Fruit fly (Drosophila melanogaster): ENCODE measurements around the gene pths.
A peak's percentile ranks its signal among the peaks of the same experiment; 100 is the strongest.

pths gene

DNA sequence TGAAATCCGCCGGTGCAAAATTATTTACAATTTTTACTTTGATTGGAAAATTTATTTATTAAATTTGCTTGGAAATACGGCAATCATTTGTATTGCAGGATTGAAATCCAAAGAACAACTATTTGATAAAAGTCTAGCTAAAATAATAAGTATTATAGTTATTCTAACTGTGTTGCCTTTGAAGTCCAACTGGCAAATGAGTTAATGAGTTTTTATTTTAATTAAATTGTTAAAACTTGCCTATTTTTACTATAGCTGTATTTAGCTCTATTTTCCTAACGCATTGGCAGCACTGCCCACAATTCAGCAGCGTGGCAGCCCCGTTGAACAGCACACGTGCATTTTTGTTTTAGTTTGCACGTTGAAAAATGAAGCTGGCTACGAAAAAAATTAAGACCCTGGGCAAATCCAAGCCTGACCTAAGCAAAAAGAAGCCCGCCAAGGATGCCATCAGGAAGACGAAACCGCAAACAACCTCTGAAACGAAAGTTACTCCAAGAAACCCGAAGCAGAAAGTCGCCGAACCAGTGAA, 20.3 kb downstream of the pths start, which contains the start of gene Noc2 (continued):
- TF ChIP-seq CG1621 (tag; optimal IDR thresholded peaks at IDR 0.05) (no peak), Met (GFP tag; optimal IDR thresholded peaks at IDR 0.05) (peak; percentile 52), eg (GFP tag; IDR thresholded peaks at IDR 0.05) (peak; percentile 71), topi (GFP tag; optimal IDR thresholded peaks at IDR 0.05) (peak; percentile 37), Eip75B (GFP tag; optimal IDR thresholded peaks at IDR 0.05) (peak; percentile 42), CG4318 (GFP tag; optimal IDR thresholded peaks at IDR 0.05) (no peak), CG10631 (GFP tag; optimal IDR thresholded peaks at IDR 0.05) (peak; percentile 68), Eip78C (GFP tag) (peak; percentile 76), CG6276 (GFP tag; optimal IDR thresholded peaks at IDR 0.05) (no peak), lz (GFP tag; optimal IDR thresholded peaks at IDR 0.05) (peak; percentile 46), CG3919 (GFP tag; optimal IDR thresholded peaks at IDR 0.05) (peak; percentile 46), Gug (GFP tag; IDR thresholded peaks at IDR 0.05) (0 out of 2 replicates have a peak, but pooled peaks have one; percentile 20), CG15336 (GFP tag; IDR thresholded peaks at IDR 0.05) (no peak), CG11294 (GFP tag; IDR thresholded peaks at IDR 0.05) (no peak), cyc (GFP tag; optimal IDR thresholded peaks at IDR 0.05) (peak; percentile 46), Hr39 (GFP tag; optimal IDR thresholded peaks at IDR 0.05) (peak; percentile 65)

DNA sequence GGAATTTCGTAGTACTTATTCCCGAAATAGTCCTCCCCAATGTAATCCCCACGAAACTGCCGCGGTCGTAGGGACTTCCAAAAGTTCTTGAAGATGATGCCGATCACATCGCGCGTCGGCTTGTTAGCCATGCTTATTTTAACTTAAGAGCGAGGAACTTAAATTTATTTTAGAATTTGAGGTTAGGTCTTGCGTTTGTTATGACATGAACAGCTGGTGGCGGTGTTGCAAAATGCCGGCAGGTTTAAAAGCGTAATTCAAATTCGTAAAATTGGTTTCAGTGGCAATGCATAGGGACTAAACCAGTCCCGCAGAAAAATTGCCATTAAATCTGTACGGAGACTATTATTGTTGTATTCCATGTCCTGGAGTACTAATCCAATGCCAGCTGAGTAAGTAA, 23.4 kb downstream of the pths start:
- TF ChIP-seq CG16779 (tag; optimal IDR thresholded peaks at IDR 0.05) (no peak), vri (GFP tag; optimal IDR thresholded peaks at IDR 0.05) (peak; percentile 67), achi (GFP tag; optimal IDR thresholded peaks at IDR 0.05) (peak; percentile 57), fd85E (GFP tag; optimal IDR thresholded peaks at IDR 0.05) (no peak), cyc (GFP tag; optimal IDR thresholded peaks at IDR 0.05) (peak; percentile 10), Sox14 (GFP tag; optimal IDR thresholded peaks at IDR 0.05) (peak; percentile 12), esn (GFP tag; optimal IDR thresholded peaks at IDR 0.05) (peak; percentile 30), CG31627 (GFP tag; optimal IDR thresholded peaks at IDR 0.05) (no peak), CG1621 (tag; optimal IDR thresholded peaks at IDR 0.05) (peak; percentile 4)

DNA sequence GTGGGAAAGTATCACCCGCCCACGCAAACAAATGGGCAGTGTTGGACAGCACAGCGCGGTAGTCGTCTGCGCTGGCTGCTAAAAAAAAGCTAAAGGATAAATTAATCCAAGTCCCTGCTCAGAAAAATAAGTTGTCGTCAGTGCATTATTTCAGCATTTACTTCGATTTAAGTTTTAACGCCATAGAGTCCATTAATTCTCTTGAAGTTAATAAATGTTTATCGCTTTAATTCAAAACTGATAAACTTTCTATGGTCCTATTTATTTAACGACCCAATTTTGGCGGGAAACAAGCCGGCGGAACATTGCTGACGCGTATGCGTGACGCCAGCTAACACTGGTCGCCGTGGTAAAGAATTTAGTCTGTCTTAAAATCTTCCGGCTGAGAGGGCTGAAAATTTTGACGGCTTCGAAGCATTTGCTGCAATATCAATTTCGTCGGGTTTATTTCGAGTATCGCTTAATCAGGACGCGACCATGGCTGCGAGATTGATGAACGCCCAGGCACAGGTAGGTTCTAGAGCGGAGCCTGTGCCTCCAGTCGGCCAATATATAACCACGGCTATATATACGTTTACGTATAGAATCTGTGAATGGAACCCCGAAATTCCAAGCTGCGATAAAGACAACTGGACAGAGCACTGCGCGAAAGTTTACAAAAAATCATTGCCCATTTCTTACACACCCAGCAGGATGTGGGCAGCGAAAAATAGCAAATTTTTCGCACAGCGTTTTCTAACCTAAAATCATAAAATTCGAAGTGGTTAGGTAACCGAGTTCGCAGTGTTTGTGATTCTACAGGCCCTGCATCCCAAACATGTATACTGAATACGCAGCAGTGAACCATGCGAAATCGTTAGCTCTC, 25.5 kb downstream of the pths start, which contains the start of the genes mAcon1, CG43345 and CG43346:
Gene mAcon1, plus strand, starts transcription at position 276 of the 865 bp plus-strand sequence.
Gene CG43345, minus strand, starts transcription at position 287 of the 865 bp plus-strand sequence.
Gene CG43346, minus strand, starts transcription at position 287 of the 865 bp plus-strand sequence.
- TF ChIP-seq OdsH (GFP tag; optimal IDR thresholded peaks at IDR 0.05) (peak; percentile 84), CG31627 (GFP tag; optimal IDR thresholded peaks at IDR 0.05) (peak; percentile 94), Smox (GFP tag; optimal IDR thresholded peaks at IDR 0.05) (no peak), CG34406 (GFP tag; optimal IDR thresholded peaks at IDR 0.05) (peak; percentile 72), dac (GFP tag; optimal IDR thresholded peaks at IDR 0.05) (peak; percentile 43), Sox15 (GFP tag; optimal IDR thresholded peaks at IDR 0.05) (peak; percentile 80), Met (GFP tag; optimal IDR thresholded peaks at IDR 0.05) (no peak), ss (GFP tag; optimal IDR thresholded peaks at IDR 0.05) (peak in 1 of 2 experiments; percentile 79), CG16779 (tag; optimal IDR thresholded peaks at IDR 0.05) (no peak), Eip93F (GFP tag; optimal IDR thresholded peaks at IDR 0.05) (no peak), eg (GFP tag; IDR thresholded peaks at IDR 0.05) (no peak), CG6276 (GFP tag; optimal IDR thresholded peaks at IDR 0.05) (no peak), CG7368 (GFP tag; optimal IDR thresholded peaks at IDR 0.05) (no peak), CG4318 (GFP tag; optimal IDR thresholded peaks at IDR 0.05) (no peak), CG9139 (GFP tag; optimal IDR thresholded peaks at IDR 0.05) (peak; percentile 65), CG8119 (GFP tag; IDR thresholded peaks at IDR 0.05) (peak; percentile 65; the same call in 2 of the 3 replicates), CG11902 (GFP tag; optimal IDR thresholded peaks at IDR 0.05) (peak; percentile 77), CG11294 (GFP tag; IDR thresholded peaks at IDR 0.05) (peak; percentile 16; the same call in 1 of the 2 replicates), CG8319 (GFP tag; optimal IDR thresholded peaks at IDR 0.05) (peak; percentile 76), Sox102F (GFP tag; optimal IDR thresholded peaks at IDR 0.05) (no peak), Hr38 (GFP tag; optimal IDR thresholded peaks at IDR 0.05) (no peak), CG3919 (GFP tag; optimal IDR thresholded peaks at IDR 0.05) (no peak), CG10669 (GFP tag; optimal IDR thresholded peaks at IDR 0.05) (no peak), salr (GFP tag; optimal IDR thresholded peaks at IDR 0.05) (peak; percentile 57 to 66), Eip78C (GFP tag) (peak; percentile 93), Hr39 (GFP tag; optimal IDR thresholded peaks at IDR 0.05) (peak; percentile 83), lz (GFP tag; optimal IDR thresholded peaks at IDR 0.05) (peak; percentile 90), pdm3 (GFP tag; optimal IDR thresholded peaks at IDR 0.05) (no peak), esn (GFP tag; optimal IDR thresholded peaks at IDR 0.05) (peak; percentile 89), CG11762 (GFP tag; optimal IDR thresholded peaks at IDR 0.05; ENCODE audit: insufficient read depth) (peak; percentile 69), Hr4 (GFP tag; optimal IDR thresholded peaks at IDR 0.05) (no peak), CG6854 (GFP tag; optimal IDR thresholded peaks at IDR 0.05) (peak; percentile 60), CG8632 (GFP tag; optimal IDR thresholded peaks at IDR 0.05) (peak; percentile 66), svp (GFP tag) (no peak)

Data from whole organism, prepupa.